Worm (Caenorhabditis elegans) whole organism, young adult: ENCODE data around the gene apa-2.

Experiments
- B0261.1 ChIP-seq: sonication (generic microtip); optimal IDR thresholded peaks from 2 replicates; lab custom pipeline; 2016; ENCODE audit warnings: mild to moderate bottlenecking, missing genetic modification characterization, moderate library complexity, missing compliant biosample characterization
- F10E7.11 ChIP-seq: sonication (generic microtip); optimal IDR thresholded peaks from 2 replicates; lab custom pipeline; 2017; ENCODE audit warnings: mild to moderate bottlenecking, missing genetic modification characterization, moderate library complexity, missing compliant biosample characterization
- F55B11.4 ChIP-seq: sonication (generic microtip); optimal IDR thresholded peaks from 2 replicates; lab custom pipeline; 2016; ENCODE audit warnings: missing compliant biosample characterization, missing genetic modification characterization, borderline replicate concordance; ENCODE audit not compliant: insufficient read depth
- F57A8.1 ChIP-seq: fragments of 200-800 bp; sonication (Bioruptor generic); optimal IDR thresholded peaks from 2 replicates; lab custom pipeline; 2018; ENCODE audit warnings: mild to moderate bottlenecking, missing genetic modification characterization, moderate library complexity, missing compliant biosample characterization
- K11D2.4 ChIP-seq: fragments of 200-800 bp; sonication (Bioruptor generic); IDR thresholded peaks from 2 replicates; pipeline ENCODE4 v1.3.6; 2022; ENCODE audit warnings: missing genetic modification reagents, missing genetic modification characterization, missing compliant biosample characterization
- K12H6.12 ChIP-seq: fragments of 200-800 bp; sonication (Bioruptor generic); optimal IDR thresholded peaks from 2 replicates; lab custom pipeline; 2018; ENCODE audit warnings: mild to moderate bottlenecking, missing genetic modification characterization, missing compliant biosample characterization
- T26A5.8 ChIP-seq: sonication (generic microtip); optimal IDR thresholded peaks from 2 replicates; lab custom pipeline; 2016; ENCODE audit warnings: missing genetic modification characterization, missing compliant biosample characterization
- Y53F4B.3 ChIP-seq: fragments of 200-800 bp; sonication (Bioruptor generic); IDR thresholded peaks from 2 replicates; pipeline ENCODE4 v1.3.6; 2022; ENCODE audit warnings: missing genetic modification reagents, missing genetic modification characterization, missing compliant biosample characterization
- ama-1 ChIP-seq, 3 experiments: fragments of 150-350 bp in 1 of 3; sonication (generic microtip) in 2 of 3; optimal IDR thresholded peaks; 2 replicates each; lab custom pipeline; 2014 to 2018; ENCODE audit warnings: missing biosample characterization in 2 of 3, missing genetic modification characterization in 2 of 3, missing genetic modification reagents in 2 of 3
- aptf-3 ChIP-seq: fragments of 200-800 bp; sonication (Bioruptor generic); IDR thresholded peaks from 2 replicates; pipeline ENCODE4 v1.3.6; 2022; ENCODE audit warnings: missing genetic modification characterization, missing compliant biosample characterization
- atf-7 ChIP-seq: sonication (generic microtip); optimal IDR thresholded peaks from 2 replicates; lab custom pipeline; 2017; ENCODE audit warnings: mild to moderate bottlenecking, missing genetic modification characterization, missing compliant biosample characterization
- athp-1 ChIP-seq: sonication (generic microtip); optimal IDR thresholded peaks from 2 replicates; lab custom pipeline; 2017; ENCODE audit warnings: mild to moderate bottlenecking, missing genetic modification characterization, missing compliant biosample characterization
- ceh-27 ChIP-seq: fragments of 200-800 bp; sonication (Bioruptor generic); optimal IDR thresholded peaks from 2 replicates; lab custom pipeline; 2018; ENCODE audit warnings: mild to moderate bottlenecking, missing genetic modification characterization, moderate library complexity, missing compliant biosample characterization
- chd-7 ChIP-seq: sonication (generic microtip); optimal IDR thresholded peaks from 2 replicates; lab custom pipeline; 2016; ENCODE audit warnings: mild to moderate bottlenecking, missing genetic modification characterization, moderate library complexity, missing compliant biosample characterization
- egrh-3 ChIP-seq: fragments of 200-800 bp; sonication (Bioruptor generic); IDR thresholded peaks from 2 replicates; pipeline ENCODE4 v1.3.6; 2022; ENCODE audit warnings: missing genetic modification reagents, missing genetic modification characterization, missing compliant biosample characterization
- ekl-4 ChIP-seq: fragments of 200-800 bp; sonication (Bioruptor generic); IDR thresholded peaks from 2 replicates; pipeline ENCODE4 v1.3.6; 2022; ENCODE audit warnings: missing genetic modification reagents, missing genetic modification characterization, missing compliant biosample characterization
- hlh-26 ChIP-seq: fragments of 200-800 bp; sonication (Bioruptor generic); conservative IDR thresholded peaks from 2 replicates; pipeline ENCODE4 v1.3.6; 2022; ENCODE audit warnings: missing genetic modification reagents, missing genetic modification characterization, missing compliant biosample characterization
- lag-1 ChIP-seq: fragments of 200-800 bp; sonication (Bioruptor generic); IDR thresholded peaks from 2 replicates; pipeline ENCODE4 v1.3.6; 2022; ENCODE audit warnings: missing genetic modification reagents, missing genetic modification characterization, missing compliant biosample characterization
- lin-26 ChIP-seq: fragments of 200-800 bp; sonication (Bioruptor generic); IDR thresholded peaks from 2 replicates; pipeline ENCODE4 v1.3.6; 2022; ENCODE audit warnings: missing genetic modification reagents, missing genetic modification characterization, missing compliant biosample characterization
- lin-40 ChIP-seq: sonication (generic microtip); optimal IDR thresholded peaks from 2 replicates; lab custom pipeline; 2016; ENCODE audit warnings: missing genetic modification characterization, mild to moderate bottlenecking, missing compliant biosample characterization, missing genotype, missing genetic modification reagents
- lin-54 ChIP-seq: fragments of 200-800 bp; sonication (Bioruptor generic); optimal IDR thresholded peaks from 2 replicates; lab custom pipeline; 2018; ENCODE audit warnings: mild to moderate bottlenecking, missing genetic modification characterization, missing compliant biosample characterization
- lsy-27 ChIP-seq: sonication (generic microtip); optimal IDR thresholded peaks from 2 replicates; lab custom pipeline; 2017; ENCODE audit warnings: missing genetic modification characterization, mild to moderate bottlenecking, missing compliant biosample characterization, antibody characterized with exemption, missing genotype, borderline replicate concordance; ENCODE audit not compliant: insufficient read depth
- madf-10 ChIP-seq: sonication (generic microtip); optimal IDR thresholded peaks from 2 replicates; lab custom pipeline; 2016; ENCODE audit warnings: mild to moderate bottlenecking, missing genetic modification characterization, missing compliant biosample characterization
- madf-3 ChIP-seq: fragments of 200-800 bp; sonication (Bioruptor generic); IDR thresholded peaks from 2 replicates; pipeline ENCODE4 v1.3.6; 2022; ENCODE audit warnings: missing genetic modification reagents, missing genetic modification characterization, missing compliant biosample characterization
- mes-4 ChIP-seq: sonication (generic microtip); optimal IDR thresholded peaks from 2 replicates; lab custom pipeline; 2016; ENCODE audit warnings: missing genotype, missing genetic modification characterization, missing compliant biosample characterization
- nhr-27 ChIP-seq: fragments of 200-800 bp; sonication (Bioruptor generic); optimal IDR thresholded peaks from 2 replicates; lab custom pipeline; 2018; ENCODE audit warnings: mild to moderate bottlenecking, missing genetic modification characterization, moderate library complexity, missing compliant biosample characterization
- snpc-4 ChIP-seq, 5 experiments: fragments of 150-350 bp in 1 of 5; sonication (generic microtip) in 4 of 5; optimal IDR thresholded peaks; 2 replicates each; lab custom pipeline; 2014 to 2018; ENCODE audit warnings: missing genetic modification characterization in 5 of 5, missing biosample characterization in 3 of 5, antibody characterized with exemption in 2 of 5, mild to moderate bottlenecking in 2 of 5, missing compliant biosample characterization in 2 of 5, missing genotype in 2 of 5, moderate library complexity in 2 of 5, missing genetic modification reagents in 1 of 5
- sptf-2 ChIP-seq: fragments of 200-800 bp; sonication (Bioruptor generic); optimal IDR thresholded peaks from 2 replicates; lab custom pipeline; 2018; ENCODE audit warnings: mild to moderate bottlenecking, missing genetic modification characterization, missing compliant biosample characterization
- tlf-1 ChIP-seq: fragments of 200-800 bp; sonication (Bioruptor generic); optimal IDR thresholded peaks from 2 replicates; lab custom pipeline; 2018; ENCODE audit warnings: mild to moderate bottlenecking, missing genetic modification characterization, missing compliant biosample characterization
- unc-62 ChIP-seq: fragments of 150-350 bp; optimal IDR thresholded peaks from 2 replicates; lab custom pipeline; 2014; ENCODE audit warnings: missing biosample characterization, missing genetic modification reagents, missing genetic modification characterization
- zfh-2 ChIP-seq: fragments of 200-800 bp; sonication (Bioruptor generic); conservative IDR thresholded peaks from 2 replicates; pipeline ENCODE4 v1.3.6; 2022; ENCODE audit warnings: missing genetic modification reagents, missing genetic modification characterization, missing compliant biosample characterization
- ztf-25 ChIP-seq: fragments of 200-800 bp; sonication (Bioruptor generic); IDR thresholded peaks from 2 replicates; pipeline ENCODE4 v1.3.6; 2022; ENCODE audit warnings: missing genetic modification reagents, missing genetic modification characterization, missing compliant biosample characterization
- ztf-26 ChIP-seq: sonication (generic microtip); optimal IDR thresholded peaks from 2 replicates; lab custom pipeline; 2017; ENCODE audit warnings: missing genetic modification characterization, missing compliant biosample characterization
- ztf-3 ChIP-seq: fragments of 200-800 bp; sonication (Bioruptor generic); optimal IDR thresholded peaks from 2 replicates; lab custom pipeline; 2018; ENCODE audit warnings: mild to moderate bottlenecking, missing genetic modification characterization, missing compliant biosample characterization

The apa-2 gene

ce11 chrX:9330721-9331212 lies 7.7 kb upstream of the apa-2 start, which contains the start of gene T20B5.2 (continued):
- TF ChIP-seq lsy-27: no peak

- TF ChIP-seq lag-1 (GFP tag; lab: Robert Waterston, UW): no peak
- no peak for TF ChIP-seq F10E7.11 (tag; lab: Kevin White, UChicago)
- no peak for TF ChIP-seq egrh-3
- TF ChIP-seq lin-26 (GFP tag; lab: Robert Waterston, UW): no peak
- TF ChIP-seq lin-54: no peak
- TF ChIP-seq madf-3 (GFP tag; lab: Robert Waterston, UW): no peak
- no peak for TF ChIP-seq mes-4 (tag; lab: Kevin White, UChicago)
- no peak for TF ChIP-seq Y53F4B.3
- no peak for TF ChIP-seq B0261.1 (tag; lab: Kevin White, UChicago)
- TF ChIP-seq aptf-3 (GFP tag; lab: Robert Waterston, UW): no peak
- no peak for TF ChIP-seq T26A5.8 (tag; lab: Kevin White, UChicago)
- no peak for TF ChIP-seq ztf-25 (GFP tag; lab: Robert Waterston, UW)
- TF ChIP-seq snpc-4 (GFP tag; optimal IDR thresholded peaks at IDR 0.05; lab: Kevin White, UChicago): no peak
- no peak for TF ChIP-seq snpc-4 (tag; optimal IDR thresholded peaks at IDR 0.05; lab: Kevin White, UChicago)
- TF ChIP-seq tlf-1 (GFP tag; lab: Kevin White, UChicago): no peak
- no peak for TF ChIP-seq ztf-3 (GFP tag; lab: Kevin White, UChicago)
- no peak for TF ChIP-seq nhr-27
- TF ChIP-seq F55B11.4 (tag; lab: Kevin White, UChicago): no peak
- TF ChIP-seq lsy-27: no peak
These were observed 2.2 kb upstream of the apa-2 start for ce11 chrX:9336227-9336626.

ce11 chrX:9337832-9338231 lies 643 bp upstream of the apa-2 start:
- TF ChIP-seq atf-7 (tag; lab: Kevin White, UChicago) (no peak), K11D2.4 (peak; percentile 61), madf-10 (tag; lab: Kevin White, UChicago) (peak; percentile 38), hlh-26 (GFP tag; lab: Robert Waterston, UW) (no peak), unc-62 (GFP tag; lab: Kevin White, UChicago) (no peak), zfh-2 (GFP tag; lab: Robert Waterston, UW) (no peak; the same call in 1 of the 2 replicates), F57A8.1 (no peak), athp-1 (tag; lab: Kevin White, UChicago) (no peak), ama-1 (optimal IDR thresholded peaks at IDR 0.05; lab: Kevin White, UChicago) (no peak), ama-1 (GFP tag; optimal IDR thresholded peaks at IDR 0.05; lab: Kevin White, UChicago) (no peak), ztf-26 (tag; lab: Kevin White, UChicago) (peak; percentile 38), ekl-4 (GFP tag; lab: Robert Waterston, UW) (peak; percentile 36; the same call in 1 of the 2 replicates), sptf-2 (GFP tag; lab: Kevin White, UChicago) (no peak), lag-1 (GFP tag; lab: Robert Waterston, UW) (0 out of 2 replicates have a peak, but pooled peaks have one; percentile 49), chd-7 (tag; lab: Kevin White, UChicago) (peak; percentile 24), nhr-27 (no peak), lin-40 (tag; lab: Kevin White, UChicago) (peak; percentile 70), ceh-27 (GFP tag; lab: Kevin White, UChicago) (peak; percentile 73), K12H6.12 (peak; percentile 53), lin-54 (no peak)
